Worm (Caenorhabditis elegans) whole organism, early embryonic: ENCODE measurements around the gene T08D10.3.

Experiments
- B0310.2 ChIP-seq: sonication (generic microtip); optimal IDR thresholded peaks from 2 replicates; lab custom pipeline; 2016; ENCODE audit warnings: mild to moderate bottlenecking, missing genetic modification characterization, missing compliant biosample characterization
- ama-1 ChIP-seq: fragments of 150-350 bp; optimal IDR thresholded peaks from 2 replicates; lab custom pipeline; 2014
- ets-7 ChIP-seq: sonication (generic microtip); optimal IDR thresholded peaks from 2 replicates; lab custom pipeline; 2016; ENCODE audit warnings: missing genotype, missing genetic modification characterization, missing compliant biosample characterization
- flt-1 ChIP-seq: fragments of 200-800 bp; sonication (Bioruptor generic); IDR thresholded peaks from 2 replicates; pipeline ENCODE4 v1.3.6; 2022; ENCODE audit warnings: missing genetic modification characterization, missing compliant biosample characterization
- hmg-4 ChIP-seq: fragments of 200-800 bp; sonication (Bioruptor generic); optimal IDR thresholded peaks from 2 replicates; lab custom pipeline; 2018; ENCODE audit warnings: mild to moderate bottlenecking, missing genetic modification characterization, missing compliant biosample characterization
- hnd-1 ChIP-seq: sonication (generic microtip); optimal IDR thresholded peaks from 2 replicates; lab custom pipeline; 2016; ENCODE audit warnings: missing genetic modification characterization, missing compliant biosample characterization
- scrt-1 ChIP-seq: fragments of 200-800 bp; sonication (Bioruptor generic); IDR thresholded peaks from 2 replicates; pipeline ENCODE4 v1.3.6; 2022; ENCODE audit warnings: missing genetic modification characterization, missing compliant biosample characterization
- sea-1 ChIP-seq: fragments of 200-800 bp; sonication (Bioruptor generic); conservative IDR thresholded peaks from 2 replicates; pipeline ENCODE4 v1.3.6; 2022; ENCODE audit warnings: missing genetic modification characterization, missing compliant biosample characterization
- tbx-37 ChIP-seq: fragments of 200-800 bp; sonication (Bioruptor generic); conservative IDR thresholded peaks from 2 replicates; pipeline ENCODE4 v1.3.6; 2022; ENCODE audit warnings: missing genetic modification reagents, missing genetic modification characterization, missing compliant biosample characterization
- tra-4 ChIP-seq: sonication (generic microtip); optimal IDR thresholded peaks from 2 replicates; lab custom pipeline; 2017; ENCODE audit warnings: missing genetic modification characterization, missing compliant biosample characterization

DNA sequence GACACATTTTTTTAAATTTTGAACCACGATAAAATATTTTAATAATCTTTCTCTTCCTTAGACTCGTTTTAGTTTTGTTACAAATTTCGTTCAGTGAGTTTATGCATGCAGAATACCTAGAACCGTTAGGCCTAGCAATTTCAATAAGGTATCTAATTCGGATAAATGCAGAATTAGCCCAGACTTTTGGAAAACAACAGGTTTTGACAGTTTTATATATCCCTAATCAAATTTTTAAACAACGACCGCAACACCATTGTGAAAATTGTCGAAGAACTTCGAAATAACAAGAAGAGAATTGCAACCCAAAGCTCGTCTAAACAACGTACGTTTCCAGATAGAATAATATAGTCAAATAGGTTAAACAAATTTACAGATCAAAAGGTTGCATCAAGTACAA, 37.2 kb upstream of the T08D10.3 start, which contains the start of gene Y62H9A.16:
- TF ChIP-seq scrt-1 (GFP tag; lab: Robert Waterston, UW) (no peak), B0310.2 (no peak), flt-1 (GFP tag; lab: Robert Waterston, UW) (no peak), tbx-37 (GFP tag; lab: Robert Waterston, UW) (no peak), hmg-4 (GFP tag; lab: Kevin White, UChicago) (no peak), ets-7 (tag; lab: Kevin White, UChicago) (no peak), tra-4 (tag; lab: Kevin White, UChicago) (no peak), hnd-1 (tag; lab: Kevin White, UChicago) (no peak), ama-1 (lab: Kevin White, UChicago) (no peak), sea-1 (GFP tag; lab: Robert Waterston, UW) (no peak)
